Fruit fly (Drosophila melanogaster): ENCODE data around the gene CG3558.

The CG3558 gene

DNA sequence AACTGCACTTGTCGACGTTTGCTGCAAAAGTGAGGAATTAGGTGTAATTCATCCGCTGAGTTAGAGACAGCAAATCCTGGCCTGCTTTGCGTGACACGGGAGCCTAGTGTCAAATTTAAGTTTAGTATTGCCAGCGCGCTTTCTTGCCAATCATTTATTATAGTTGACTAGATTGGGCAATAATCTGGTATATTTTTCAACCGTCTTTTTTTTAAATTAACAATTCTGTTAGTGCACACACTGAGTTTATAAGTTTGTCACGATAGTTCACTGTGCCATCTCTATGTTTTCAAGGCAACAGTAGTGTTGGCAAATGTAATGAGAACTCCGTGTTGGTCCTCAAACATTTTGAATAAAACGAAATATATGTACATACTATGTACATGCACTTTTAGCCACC, 15.8 kb upstream of the CG3558 start, which contains the start of the genes CG9641 and CG3165 (continued):
- TF ChIP-seq nerfin-2 (GFP tag; IDR thresholded peaks at IDR 0.05; ENCODE audit: partially characterized antibody) (peak; percentile 88), crp (GFP tag; optimal IDR thresholded peaks at IDR 0.05) (peak in 1 of 2 experiments; percentile 46), pita (GFP tag; optimal IDR thresholded peaks at IDR 0.05) (no peak), vnd (GFP tag; IDR thresholded peaks at IDR 0.05; ENCODE audit: partially characterized antibody) (peak; percentile 98), cato (GFP tag; optimal IDR thresholded peaks at IDR 0.05; ENCODE audit: borderline replicate concordance) (peak; percentile 81), CG9437 (GFP tag; optimal IDR thresholded peaks at IDR 0.05) (peak; percentile 69), ato (GFP tag; IDR thresholded peaks at IDR 0.05; ENCODE audit: partially characterized antibody) (peak; percentile 78), unpg (GFP tag; optimal IDR thresholded peaks at IDR 0.05) (peak; percentile 79), CG1792 (GFP tag; optimal IDR thresholded peaks at IDR 0.05) (peak; percentile 80), chinmo (GFP tag; IDR thresholded peaks at IDR 0.05; ENCODE audit: partially characterized antibody) (peak; percentile 76; the same call in 1 of the 4 replicates), CG4328 (GFP tag; optimal IDR thresholded peaks at IDR 0.05) (peak; percentile 60), Dll (GFP tag; IDR thresholded peaks at IDR 0.05; ENCODE audit: partially characterized antibody) (peak; percentile 99), CG15011 (GFP tag; optimal IDR thresholded peaks at IDR 0.05) (no peak), corto (GFP tag; optimal IDR thresholded peaks at IDR 0.05) (no peak), CG6175 (GFP tag; IDR thresholded peaks at IDR 0.05) (no peak), Lhr (GFP tag; optimal IDR thresholded peaks at IDR 0.05) (no peak), nerfin-1 (tag; optimal IDR thresholded peaks at IDR 0.05) (peak; percentile 83), CG1024 (GFP tag; IDR thresholded peaks at IDR 0.05) (peak; percentile 21; the same call in 1 of the 2 replicates), kay (GFP tag; optimal IDR thresholded peaks at IDR 0.05) (peak; percentile 81), twi (tag; optimal IDR thresholded peaks at IDR 0.05) (peak; percentile 71), CG33557 (GFP tag; optimal IDR thresholded peaks at IDR 0.05) (peak; percentile 86), Mrtf (GFP tag; IDR thresholded peaks at IDR 0.05) (peak; percentile 54; the same call in 1 of the 3 replicates), CG10565 (GFP tag; optimal IDR thresholded peaks at IDR 0.05) (peak; percentile 70), CG13894 (tag; optimal IDR thresholded peaks at IDR 0.05) (peak; percentile 86), bcd (GFP tag; optimal IDR thresholded peaks at IDR 0.05) (peak; percentile 80), Hsf (GFP tag; optimal IDR thresholded peaks at IDR 0.05) (peak; percentile 91), CG1647 (GFP tag; optimal IDR thresholded peaks at IDR 0.05) (peak; percentile 84), Neu2 (GFP tag; optimal IDR thresholded peaks at IDR 0.05; ENCODE audit: borderline replicate concordance) (peak; percentile 60), CG12236 (GFP tag; optimal IDR thresholded peaks at IDR 0.05) (peak; percentile 74), abd-A (tag; optimal IDR thresholded peaks at IDR 0.05) (no peak), CG7271 (tag; optimal IDR thresholded peaks at IDR 0.05) (peak; percentile 37), dan (GFP tag; IDR thresholded peaks at IDR 0.05) (peak; percentile 60; the same call in 1 of the 2 replicates), Dad (GFP tag; optimal IDR thresholded peaks at IDR 0.05) (peak; percentile 90), tio (GFP tag; optimal IDR thresholded peaks at IDR 0.05) (no peak), CG4424 (GFP tag; optimal IDR thresholded peaks at IDR 0.05) (peak; percentile 91), CG5953 (GFP tag; IDR thresholded peaks at IDR 0.05) (peak; percentile 56), chn (GFP tag; optimal IDR thresholded peaks at IDR 0.05) (peak; percentile 91), fu2 (GFP tag; optimal IDR thresholded peaks at IDR 0.05) (peak; percentile 82), grn (GFP tag; optimal IDR thresholded peaks at IDR 0.05) (no peak), trem (tag; optimal IDR thresholded peaks at IDR 0.05) (peak; percentile 84), z (GFP tag; IDR thresholded peaks at IDR 0.05) (no peak), CG9876 (GFP tag; optimal IDR thresholded peaks at IDR 0.05) (peak; percentile 53), Dp (GFP tag; optimal IDR thresholded peaks at IDR 0.05) (peak; percentile 46), TFAM (GFP tag; optimal IDR thresholded peaks at IDR 0.05) (no peak), CG2199 (GFP tag; IDR thresholded peaks at IDR 0.05) (peak; percentile 80; the same call in 2 of the 3 replicates), Trl (optimal IDR thresholded peaks at IDR 0.05) (no peak), Trl (GFP tag; optimal IDR thresholded peaks at IDR 0.05) (peak; percentile 92), so (GFP tag; IDR thresholded peaks at IDR 0.05) (peak; percentile 56; the same call in 1 of the 3 replicates), Lpt (GFP tag; optimal IDR thresholded peaks at IDR 0.05) (no peak), Optix (GFP tag; IDR thresholded peaks at IDR 0.05) (peak; percentile 80)
